Fruit fly (Drosophila melanogaster) whole organism, embryonic: ENCODE results near the gene CG15382.

ENCODE experiments used
- B-H1 ChIP-seq: fragments of 200-800 bp; sonication (Bioruptor generic); IDR thresholded peaks from 3 replicates; pipeline ENCODE4 v1.3.6; 2022; ENCODE audit warnings: missing biosample characterization, missing genetic modification characterization
- BEAF-32 ChIP-seq: fragments of 200-800 bp; sonication (Bioruptor generic); optimal IDR thresholded peaks from 3 replicates; lab custom pipeline; 2017; ENCODE audit warnings: missing biosample characterization, missing genetic modification characterization, mild to moderate bottlenecking, moderate library complexity, missing genetic modification reagents
- CG12299 ChIP-seq: fragments of 200-800 bp; sonication (Bioruptor generic); optimal IDR thresholded peaks from 2 replicates; lab custom pipeline; 2018; ENCODE audit warnings: missing biosample characterization, mild to moderate bottlenecking, missing genetic modification characterization
- CG13424 ChIP-seq: fragments of 200-800 bp; sonication (Bioruptor generic); optimal IDR thresholded peaks from 2 replicates; lab custom pipeline; 2019; ENCODE audit warnings: missing biosample characterization, mild to moderate bottlenecking, missing genetic modification characterization, moderate library complexity
- CG15073 ChIP-seq: fragments of 200-800 bp; sonication (Bioruptor generic); optimal IDR thresholded peaks from 2 replicates; lab custom pipeline; 2016; ENCODE audit warnings: missing biosample characterization, missing genetic modification characterization
- CG15696 ChIP-seq: fragments of 200-800 bp; sonication (Bioruptor generic); optimal IDR thresholded peaks from 2 replicates; lab custom pipeline; 2019; ENCODE audit warnings: missing biosample characterization, mild to moderate bottlenecking, missing genetic modification characterization, moderate library complexity
- CG17186 ChIP-seq: fragments of 200-800 bp; sonication (Bioruptor generic); optimal IDR thresholded peaks from 3 replicates; lab custom pipeline; 2017; ENCODE audit warnings: missing biosample characterization, missing genetic modification reagents, missing genetic modification characterization
- CG17385 ChIP-seq: fragments of 200-800 bp; sonication (Bioruptor generic); optimal IDR thresholded peaks from 3 replicates; lab custom pipeline; 2018; ENCODE audit warnings: missing biosample characterization, mild to moderate bottlenecking, missing genetic modification characterization
- CG2116 ChIP-seq: fragments of 200-800 bp; sonication (Bioruptor generic); optimal IDR thresholded peaks from 3 replicates; lab custom pipeline; 2018; ENCODE audit warnings: missing biosample characterization, mild to moderate bottlenecking, missing genetic modification characterization
- CG2678 ChIP-seq: fragments of 200-800 bp; sonication (Bioruptor generic); optimal IDR thresholded peaks from 3 replicates; lab custom pipeline; 2019; ENCODE audit warnings: missing biosample characterization, mild to moderate bottlenecking, missing genetic modification characterization, moderate library complexity
- CG33213 ChIP-seq: fragments of 200-800 bp; sonication (Bioruptor generic); optimal IDR thresholded peaks from 3 replicates; lab custom pipeline; 2016; ENCODE audit warnings: missing biosample characterization, missing genetic modification characterization
- CG4328 ChIP-seq: fragments of 200-800 bp; sonication (Bioruptor generic); optimal IDR thresholded peaks from 3 replicates; lab custom pipeline; 2017; ENCODE audit warnings: missing biosample characterization, missing genetic modification reagents, missing genetic modification characterization
- CG43689 ChIP-seq: fragments of 200-800 bp; sonication (Bioruptor generic); IDR thresholded peaks from 2 replicates; pipeline ENCODE4 v1.3.6; 2022; ENCODE audit warnings: missing biosample characterization, missing genetic modification characterization
- CG4730 ChIP-seq: fragments of 200-800 bp; sonication (Bioruptor generic); IDR thresholded peaks from 2 replicates; pipeline ENCODE4 v1.3.6; 2022; ENCODE audit warnings: missing biosample characterization, missing genetic modification characterization
- CG4820 ChIP-seq: fragments of 200-800 bp; sonication (Bioruptor generic); optimal IDR thresholded peaks from 3 replicates; lab custom pipeline; 2016; ENCODE audit warnings: missing biosample characterization, missing genetic modification characterization
- CG4854 ChIP-seq: fragments of 200-800 bp; sonication (Bioruptor generic); optimal IDR thresholded peaks from 2 replicates; lab custom pipeline; 2016; ENCODE audit warnings: missing biosample characterization, missing genetic modification characterization, inconsistent platforms
- CG5953 ChIP-seq: fragments of 200-800 bp; sonication (Bioruptor generic); IDR thresholded peaks from 2 replicates; pipeline ENCODE4 v1.3.6; 2022; ENCODE audit warnings: missing biosample characterization, missing genetic modification characterization
- CG6689 ChIP-seq: fragments of 200-800 bp; sonication (Bioruptor generic); IDR thresholded peaks from 2 replicates; pipeline ENCODE4 v1.3.6; 2022; ENCODE audit warnings: missing biosample characterization, missing genetic modification characterization
- Chrac-16 ChIP-seq: fragments of 200-800 bp; sonication (Bioruptor generic); optimal IDR thresholded peaks from 3 replicates; lab custom pipeline; 2016; ENCODE audit warnings: missing biosample characterization, missing genetic modification characterization
- H15 ChIP-seq: fragments of 200-800 bp; sonication (Bioruptor generic); IDR thresholded peaks from 3 replicates; pipeline ENCODE4 v1.3.6; 2022; ENCODE audit warnings: missing biosample characterization, missing genetic modification characterization
- Lpt ChIP-seq: fragments of >200 bp; optimal IDR thresholded peaks from 2 replicates; lab custom pipeline; 2018; ENCODE audit warnings: missing biosample characterization, missing genetic modification characterization
- Mrtf ChIP-seq: fragments of 200-800 bp; sonication (Bioruptor generic); IDR thresholded peaks from 3 replicates; pipeline ENCODE4 v1.3.6; 2022; ENCODE audit warnings: missing biosample characterization, missing genetic modification characterization
- NK7.1 ChIP-seq: fragments of 200-800 bp; sonication (Bioruptor generic); optimal IDR thresholded peaks from 3 replicates; lab custom pipeline; 2016; ENCODE audit warnings: missing biosample characterization, missing genetic modification characterization
- Nf-YB ChIP-seq: fragments of 200-800 bp; sonication (Bioruptor generic); optimal IDR thresholded peaks from 3 replicates; lab custom pipeline; 2019; ENCODE audit warnings: missing biosample characterization, mild to moderate bottlenecking, missing genetic modification characterization, moderate library complexity
- Opbp ChIP-seq: fragments of 200-800 bp; sonication (Bioruptor generic); IDR thresholded peaks from 3 replicates; pipeline ENCODE4 v1.3.6; 2022; ENCODE audit warnings: missing biosample characterization, missing genetic modification characterization; ENCODE audit not compliant: partially characterized antibody
- Rfx ChIP-seq: fragments of 200-800 bp; sonication (Bioruptor generic); IDR thresholded peaks from 2 replicates; pipeline ENCODE4 v1.3.6; 2022; ENCODE audit warnings: missing biosample characterization, missing genetic modification characterization
- Rx ChIP-seq: fragments of 200-800 bp; sonication (Bioruptor generic); IDR thresholded peaks from 2 replicates; pipeline ENCODE4 v1.3.6; 2022; ENCODE audit warnings: missing biosample characterization, missing genetic modification characterization
- Sin3A ChIP-seq: fragments of >200 bp; optimal IDR thresholded peaks from 2 replicates; lab custom pipeline; 2018
- TFAM ChIP-seq: fragments of 200-800 bp; sonication (Bioruptor generic); optimal IDR thresholded peaks from 2 replicates; lab custom pipeline; 2017; ENCODE audit warnings: missing biosample characterization, missing genetic modification characterization, inconsistent platforms
- Tbp ChIP-seq: fragments of >200 bp; optimal IDR thresholded peaks from 2 replicates; lab custom pipeline; 2018; ENCODE audit warnings: missing biosample characterization, missing genetic modification characterization
- abd-A ChIP-seq: fragments of 200-800 bp; sonication (Bioruptor generic); optimal IDR thresholded peaks from 3 replicates; lab custom pipeline; 2019; ENCODE audit warnings: missing biosample characterization, mild to moderate bottlenecking, missing genetic modification characterization, moderate library complexity
- amos ChIP-seq: fragments of 200-800 bp; sonication (Bioruptor generic); IDR thresholded peaks from 2 replicates; pipeline ENCODE4 v1.3.6; 2022; ENCODE audit warnings: missing biosample characterization, missing genetic modification characterization; ENCODE audit not compliant: partially characterized antibody
- caup ChIP-seq: fragments of 200-800 bp; sonication (Bioruptor generic); optimal IDR thresholded peaks from 3 replicates; lab custom pipeline; 2017; ENCODE audit warnings: missing biosample characterization, mild to moderate bottlenecking, missing genetic modification characterization, moderate library complexity; ENCODE audit not compliant: severe bottlenecking
- fu2 ChIP-seq: fragments of 200-800 bp; sonication (Bioruptor generic); optimal IDR thresholded peaks from 2 replicates; lab custom pipeline; 2016; ENCODE audit warnings: missing biosample characterization, missing genetic modification characterization
- gsb-n ChIP-seq: fragments of 200-800 bp; sonication (Bioruptor generic); optimal IDR thresholded peaks from 3 replicates; lab custom pipeline; 2018; ENCODE audit warnings: missing biosample characterization, mild to moderate bottlenecking, missing genetic modification characterization
- lola ChIP-seq, 3 experiments: fragments of >200 bp in 2 of 3; fragments of 200-800 bp in 1 of 3; sonication (Bioruptor generic) in 1 of 3; optimal IDR thresholded peaks; 2 replicates each; lab custom pipeline; 2017 to 2019; ENCODE audit warnings: missing biosample characterization in 3 of 3, missing genetic modification characterization in 3 of 3, mild to moderate bottlenecking in 1 of 3, moderate library complexity in 1 of 3
- lov ChIP-seq, 2 experiments: fragments of 200-800 bp in 1 of 2; fragments of >200 bp in 1 of 2; sonication (Bioruptor generic) in 1 of 2; IDR thresholded peaks in 1 of 2; optimal IDR thresholded peaks in 1 of 2; 2 replicates in 1 of 2; 3 replicates in 1 of 2; pipeline versions ENCODE4 v1.3.6 to Lab custom; 2017 to 2022; ENCODE audit warnings: missing biosample characterization in 1 of 2, missing genetic modification characterization in 1 of 2
- luna ChIP-seq: fragments of 200-800 bp; sonication (Bioruptor generic); optimal IDR thresholded peaks from 2 replicates; lab custom pipeline; 2016; ENCODE audit warnings: missing biosample characterization, missing genetic modification characterization
- onecut ChIP-seq: fragments of 200-800 bp; sonication (Bioruptor generic); IDR thresholded peaks from 2 replicates; pipeline ENCODE4 v1.3.6; 2022; ENCODE audit warnings: missing biosample characterization, missing genetic modification characterization
- ro ChIP-seq: fragments of 200-800 bp; sonication (Bioruptor generic); IDR thresholded peaks from 2 replicates; pipeline ENCODE4 v1.3.6; 2022; ENCODE audit warnings: missing biosample characterization, missing genetic modification characterization
- row ChIP-seq: fragments of 200-800 bp; sonication (Bioruptor generic); IDR thresholded peaks from 3 replicates; pipeline ENCODE4 v1.3.6; 2022; ENCODE audit warnings: missing biosample characterization, missing genetic modification characterization
- schlank ChIP-seq: fragments of 200-800 bp; sonication (Bioruptor generic); optimal IDR thresholded peaks from 2 replicates; lab custom pipeline; 2018; ENCODE audit warnings: missing biosample characterization, mild to moderate bottlenecking, missing genetic modification characterization
- sisA ChIP-seq: fragments of 200-800 bp; sonication (Bioruptor generic); IDR thresholded peaks from 2 replicates; pipeline ENCODE4 v1.3.6; 2022; ENCODE audit warnings: missing biosample characterization, missing genetic modification characterization
- sr ChIP-seq: fragments of 200-800 bp; sonication (Bioruptor generic); IDR thresholded peaks from 3 replicates; pipeline ENCODE4 v1.3.6; 2022; ENCODE audit warnings: missing biosample characterization, missing genetic modification characterization
- stwl ChIP-seq: fragments of 200-800 bp; sonication (Bioruptor generic); optimal IDR thresholded peaks from 3 replicates; lab custom pipeline; 2018; ENCODE audit warnings: missing biosample characterization, mild to moderate bottlenecking, missing genetic modification characterization, moderate library complexity
- tin ChIP-seq: fragments of 200-800 bp; sonication (Bioruptor generic); optimal IDR thresholded peaks from 3 replicates; lab custom pipeline; 2016; ENCODE audit warnings: missing biosample characterization, missing genetic modification characterization
- twi ChIP-seq: fragments of 200-800 bp; optimal IDR thresholded peaks from 2 replicates; lab custom pipeline; 2019; ENCODE audit warnings: missing biosample characterization, mild to moderate bottlenecking, missing genetic modification characterization, moderate library complexity
- wdn ChIP-seq: fragments of 200-800 bp; sonication (Bioruptor generic); IDR thresholded peaks from 2 replicates; pipeline ENCODE4 v1.3.6; 2022; ENCODE audit warnings: missing biosample characterization, missing genetic modification characterization
- zf30C ChIP-seq: fragments of 200-800 bp; sonication (Bioruptor generic); optimal IDR thresholded peaks from 3 replicates; lab custom pipeline; 2018; ENCODE audit warnings: missing biosample characterization, mild to moderate bottlenecking, missing genetic modification characterization

The CG15382 gene

dm6 chr2L:2196590-2197474 lies 41.3 kb downstream of the CG15382 start (continued):
- TF ChIP-seq lov (optimal IDR thresholded peaks at IDR 0.05; lab: Kevin White, UChicago), result no peak
- TF ChIP-seq lov (GFP tag; IDR thresholded peaks at IDR 0.05; lab: Robert Waterston, UW), result no peak
- peak in 2 of 3 experiments; percentile 66 to 78 for TF ChIP-seq lola (GFP tag; optimal IDR thresholded peaks at IDR 0.05; lab: Kevin White, UChicago)
- TF ChIP-seq Chrac-16 (GFP tag; lab: Kevin White, UChicago), result peak; percentile 37
- no peak for TF ChIP-seq H15 (GFP tag; lab: Robert Waterston, UW)
- TF ChIP-seq CG15073 (GFP tag; lab: Kevin White, UChicago), result no peak
- peak; percentile 55 for TF ChIP-seq schlank (tag; lab: Kevin White, UChicago)
- TF ChIP-seq wdn (GFP tag; lab: Robert Waterston, UW), result no peak
- TF ChIP-seq CG33213 (GFP tag; lab: Kevin White, UChicago), result peak; percentile 63
- TF ChIP-seq Sin3A (lab: Kevin White, UChicago), result no peak
- no peak for TF ChIP-seq Rfx
- TF ChIP-seq CG43689 (GFP tag; lab: Robert Waterston, UW), result no peak
- TF ChIP-seq Mrtf (GFP tag; lab: Robert Waterston, UW), result no peak
- TF ChIP-seq Nf-YB (GFP tag; lab: Kevin White, UChicago), result peak; percentile 80
- peak; percentile 32 for TF ChIP-seq Lpt (GFP tag; lab: Kevin White, UChicago)
- TF ChIP-seq sisA (GFP tag; lab: Robert Waterston, UW), result no peak
- peak; percentile 19 for TF ChIP-seq luna (GFP tag; lab: Kevin White, UChicago)
- TF ChIP-seq CG12299, result peak; percentile 20
- peak; percentile 3 for TF ChIP-seq CG17385 (GFP tag; lab: Kevin White, UChicago)
- TF ChIP-seq Opbp (GFP tag; lab: Robert Waterston, UW), result no peak
- TF ChIP-seq twi, result peak; percentile 99
- TF ChIP-seq CG4730 (GFP tag; lab: Robert Waterston, UW), result no peak
- TF ChIP-seq Tbp (GFP tag; lab: Kevin White, UChicago), result no peak
- TF ChIP-seq fu2 (GFP tag; lab: Kevin White, UChicago), result no peak
- no peak for TF ChIP-seq amos (GFP tag; lab: Robert Waterston, UW)
- no peak for TF ChIP-seq sr (GFP tag; lab: Robert Waterston, UW)
- peak; percentile 18 for TF ChIP-seq stwl (tag; lab: Kevin White, UChicago)
- TF ChIP-seq TFAM (GFP tag; lab: Kevin White, UChicago), result no peak
- TF ChIP-seq abd-A, result peak; percentile 98
- TF ChIP-seq tin (GFP tag; lab: Kevin White, UChicago), result peak; percentile 24
- no peak for TF ChIP-seq BEAF-32 (GFP tag; lab: Kevin White, UChicago)
- TF ChIP-seq CG4328, result peak; percentile 74
- TF ChIP-seq CG2116 (GFP tag; lab: Kevin White, UChicago), result peak; percentile 52
- peak; percentile 98 for TF ChIP-seq gsb-n (tag; lab: Kevin White, UChicago)
- no peak for TF ChIP-seq zf30C (GFP tag; lab: Kevin White, UChicago)
- no peak for TF ChIP-seq row (GFP tag; lab: Robert Waterston, UW)
- no peak for TF ChIP-seq CG17186 (GFP tag; lab: Kevin White, UChicago)
- TF ChIP-seq CG4854 (GFP tag; lab: Kevin White, UChicago), result no peak
- no peak for TF ChIP-seq ro (GFP tag; lab: Robert Waterston, UW)
- TF ChIP-seq CG13424 (tag; lab: Kevin White, UChicago), result peak; percentile 64
- TF ChIP-seq Rx (GFP tag; lab: Robert Waterston, UW), result no peak
- peak; percentile 50 for TF ChIP-seq onecut (GFP tag; lab: Robert Waterston, UW)
- no peak for TF ChIP-seq CG6689 (GFP tag; lab: Robert Waterston, UW)
- peak; percentile 51 for TF ChIP-seq CG4820
- no peak for TF ChIP-seq B-H1 (GFP tag; lab: Robert Waterston, UW)
- peak; percentile 24 for TF ChIP-seq CG15696 (tag; lab: Kevin White, UChicago)
- no peak for TF ChIP-seq NK7.1 (GFP tag; lab: Kevin White, UChicago)
- no peak for TF ChIP-seq CG5953 (GFP tag; lab: Robert Waterston, UW)
- TF ChIP-seq CG2678, result peak; percentile 67
- TF ChIP-seq caup, result peak; percentile 46
